Fruit fly (Drosophila melanogaster) whole organism, embryonic: Measurements from ENCODE around the gene Efr.

ENCODE experiments used
- Atf3 ChIP-seq: fragments of 200-800 bp; sonication (Bioruptor generic); optimal IDR thresholded peaks from 3 replicates; lab custom pipeline; 2016; ENCODE audit warnings: missing biosample characterization, missing genetic modification characterization
- BEAF-32 ChIP-seq: fragments of 200-800 bp; sonication (Bioruptor generic); optimal IDR thresholded peaks from 3 replicates; lab custom pipeline; 2017; ENCODE audit warnings: missing biosample characterization, missing genetic modification characterization, mild to moderate bottlenecking, moderate library complexity, missing genetic modification reagents
- CG10274 ChIP-seq: fragments of 200-800 bp; sonication (Bioruptor generic); optimal IDR thresholded peaks from 3 replicates; lab custom pipeline; 2017; ENCODE audit warnings: missing biosample characterization, mild to moderate bottlenecking, missing genetic modification characterization
- CG10462 ChIP-seq: fragments of 200-800 bp; sonication (Bioruptor generic); optimal IDR thresholded peaks from 2 replicates; lab custom pipeline; 2016; ENCODE audit warnings: missing biosample characterization, missing genetic modification characterization
- CG10959 ChIP-seq: fragments of 200-800 bp; sonication (Bioruptor generic); IDR thresholded peaks from 2 replicates; pipeline ENCODE4 v1.3.6; 2022; ENCODE audit warnings: missing biosample characterization, missing genetic modification characterization
- CG12071 ChIP-seq: fragments of 200-800 bp; sonication (Bioruptor generic); optimal IDR thresholded peaks from 3 replicates; lab custom pipeline; 2018; ENCODE audit warnings: missing biosample characterization, mild to moderate bottlenecking, missing genetic modification characterization
- CG12104 ChIP-seq: fragments of 200-800 bp; sonication (Bioruptor generic); optimal IDR thresholded peaks from 3 replicates; lab custom pipeline; 2016; ENCODE audit warnings: missing biosample characterization, missing genetic modification characterization
- CG12391 ChIP-seq: fragments of 200-800 bp; sonication (Bioruptor generic); optimal IDR thresholded peaks from 3 replicates; lab custom pipeline; 2018; ENCODE audit warnings: missing biosample characterization, mild to moderate bottlenecking, missing genetic modification characterization, moderate library complexity
- CG12942 ChIP-seq: fragments of 200-800 bp; sonication (Bioruptor generic); optimal IDR thresholded peaks from 3 replicates; lab custom pipeline; 2016; ENCODE audit warnings: missing biosample characterization, missing genetic modification characterization
- CG13894 ChIP-seq: fragments of 200-800 bp; sonication (Bioruptor generic); optimal IDR thresholded peaks from 3 replicates; lab custom pipeline; 2018; ENCODE audit warnings: missing biosample characterization, mild to moderate bottlenecking, missing genetic modification characterization, moderate library complexity
- CG15514 ChIP-seq: fragments of 200-800 bp; sonication (Bioruptor generic); optimal IDR thresholded peaks from 3 replicates; lab custom pipeline; 2017; ENCODE audit warnings: missing biosample characterization, missing genetic modification characterization, mild to moderate bottlenecking, moderate library complexity, missing genetic modification reagents
- CG1602 ChIP-seq: fragments of 200-800 bp; sonication (Bioruptor generic); optimal IDR thresholded peaks from 3 replicates; lab custom pipeline; 2016; ENCODE audit warnings: missing biosample characterization, missing genetic modification characterization
- CG1647 ChIP-seq: fragments of 200-800 bp; sonication (Bioruptor generic); optimal IDR thresholded peaks from 3 replicates; lab custom pipeline; 2016; ENCODE audit warnings: missing biosample characterization, missing genetic modification characterization
- CG18619 ChIP-seq: fragments of 200-800 bp; sonication (Bioruptor generic); optimal IDR thresholded peaks from 3 replicates; lab custom pipeline; 2017; ENCODE audit warnings: missing biosample characterization, mild to moderate bottlenecking, missing genetic modification characterization
- CG2129 ChIP-seq: fragments of 200-800 bp; sonication (Bioruptor generic); IDR thresholded peaks from 2 replicates; pipeline ENCODE4 v1.3.6; 2022; ENCODE audit warnings: missing biosample characterization, missing genetic modification characterization; ENCODE audit not compliant: partially characterized antibody
- CG33213 ChIP-seq: fragments of 200-800 bp; sonication (Bioruptor generic); optimal IDR thresholded peaks from 3 replicates; lab custom pipeline; 2016; ENCODE audit warnings: missing biosample characterization, missing genetic modification characterization
- CG6813 ChIP-seq: fragments of 200-800 bp; sonication (Bioruptor generic); optimal IDR thresholded peaks from 2 replicates; lab custom pipeline; 2017; ENCODE audit warnings: missing biosample characterization, missing genetic modification characterization, mild to moderate bottlenecking, moderate library complexity, missing genetic modification reagents
- CG7271 ChIP-seq: fragments of 200-800 bp; sonication (Bioruptor generic); optimal IDR thresholded peaks from 2 replicates; lab custom pipeline; 2018; ENCODE audit warnings: missing biosample characterization, mild to moderate bottlenecking, missing genetic modification characterization, moderate library complexity
- CG7963 ChIP-seq: fragments of 200-800 bp; sonication (Bioruptor generic); IDR thresholded peaks from 3 replicates; pipeline ENCODE4 v1.3.6; 2022; ENCODE audit warnings: missing biosample characterization, missing genetic modification characterization; ENCODE audit not compliant: partially characterized antibody
- CG8944 ChIP-seq: fragments of 200-800 bp; sonication (Bioruptor generic); optimal IDR thresholded peaks from 3 replicates; lab custom pipeline; 2016; ENCODE audit warnings: missing biosample characterization, missing genetic modification characterization
- CG9609 ChIP-seq: fragments of 200-800 bp; sonication (Bioruptor generic); optimal IDR thresholded peaks from 3 replicates; lab custom pipeline; 2016; ENCODE audit warnings: missing biosample characterization, missing genetic modification characterization
- Chrac-16 ChIP-seq: fragments of 200-800 bp; sonication (Bioruptor generic); optimal IDR thresholded peaks from 3 replicates; lab custom pipeline; 2016; ENCODE audit warnings: missing biosample characterization, missing genetic modification characterization
- Deaf1 ChIP-seq: fragments of 200-800 bp; optimal IDR thresholded peaks from 3 replicates; lab custom pipeline; 2019; ENCODE audit warnings: missing biosample characterization, mild to moderate bottlenecking, missing genetic modification characterization, moderate library complexity
- Hand ChIP-seq: fragments of 200-800 bp; sonication (Bioruptor generic); optimal IDR thresholded peaks from 2 replicates; lab custom pipeline; 2017; ENCODE audit warnings: mild to moderate bottlenecking, missing biosample characterization, missing genetic modification reagents, missing genetic modification characterization
- Hey ChIP-seq: fragments of 200-800 bp; sonication (Bioruptor generic); optimal IDR thresholded peaks from 3 replicates; lab custom pipeline; 2018; ENCODE audit warnings: missing biosample characterization, mild to moderate bottlenecking, missing genetic modification characterization
- HmgZ ChIP-seq: fragments of 200-800 bp; sonication (Bioruptor generic); optimal IDR thresholded peaks from 2 replicates; lab custom pipeline; 2018; ENCODE audit warnings: missing biosample characterization, mild to moderate bottlenecking, missing genetic modification characterization
- Hr51 ChIP-seq, 2 experiments: fragments of 200-800 bp; sonication (Bioruptor generic); optimal IDR thresholded peaks; 2 replicates in 1 of 2; 3 replicates in 1 of 2; lab custom pipeline; 2016 to 2018; ENCODE audit warnings: missing biosample characterization in 2 of 2, missing genetic modification characterization in 2 of 2, mild to moderate bottlenecking in 1 of 2, moderate library complexity in 1 of 2
- NK7.1 ChIP-seq: fragments of 200-800 bp; sonication (Bioruptor generic); optimal IDR thresholded peaks from 3 replicates; lab custom pipeline; 2016; ENCODE audit warnings: missing biosample characterization, missing genetic modification characterization
- Optix ChIP-seq: fragments of 200-800 bp; sonication (Bioruptor generic); IDR thresholded peaks from 3 replicates; pipeline ENCODE4 v1.3.6; 2022; ENCODE audit warnings: missing biosample characterization, missing genetic modification characterization
- Ravus ChIP-seq: fragments of 200-800 bp; sonication (Bioruptor generic); IDR thresholded peaks from 2 replicates; pipeline ENCODE4 v1.3.6; 2022; ENCODE audit warnings: missing biosample characterization, missing genetic modification characterization
- TFAM ChIP-seq: fragments of 200-800 bp; sonication (Bioruptor generic); optimal IDR thresholded peaks from 2 replicates; lab custom pipeline; 2017; ENCODE audit warnings: missing biosample characterization, missing genetic modification characterization, inconsistent platforms
- ap ChIP-seq: fragments of 200-800 bp; sonication (Bioruptor generic); IDR thresholded peaks from 2 replicates; pipeline ENCODE4 v1.3.6; 2022; ENCODE audit warnings: missing biosample characterization, missing genetic modification characterization
- ara ChIP-seq: fragments of 200-800 bp; sonication (Bioruptor generic); IDR thresholded peaks from 2 replicates; pipeline ENCODE4 v1.3.6; 2022; ENCODE audit warnings: missing biosample characterization, missing genetic modification characterization
- br ChIP-seq: fragments of >200 bp; optimal IDR thresholded peaks from 2 replicates; lab custom pipeline; 2017
- cad ChIP-seq: fragments of >200 bp; optimal IDR thresholded peaks from 2 replicates; lab custom pipeline; 2017; ENCODE audit warnings: missing biosample characterization, missing genetic modification characterization
- crol ChIP-seq: fragments of 200-800 bp; sonication (Bioruptor generic); IDR thresholded peaks from 2 replicates; pipeline ENCODE4 v1.3.6; 2022; ENCODE audit warnings: missing biosample characterization, missing genetic modification characterization
- da ChIP-seq: fragments of 200-800 bp; sonication (Bioruptor generic); optimal IDR thresholded peaks from 2 replicates; lab custom pipeline; 2016; ENCODE audit warnings: missing biosample characterization, missing genetic modification characterization
- dmrt11E ChIP-seq: fragments of 200-800 bp; sonication (Bioruptor generic); optimal IDR thresholded peaks from 3 replicates; lab custom pipeline; 2018; ENCODE audit warnings: missing biosample characterization, mild to moderate bottlenecking, missing genetic modification characterization, moderate library complexity
- dmrt99B ChIP-seq: fragments of 200-800 bp; sonication (Bioruptor generic); optimal IDR thresholded peaks from 2 replicates; lab custom pipeline; 2018; ENCODE audit warnings: missing biosample characterization, mild to moderate bottlenecking, missing genetic modification characterization, moderate library complexity
- fd64A ChIP-seq: fragments of 200-800 bp; sonication (Bioruptor generic); optimal IDR thresholded peaks from 3 replicates; lab custom pipeline; 2018; ENCODE audit warnings: missing biosample characterization, mild to moderate bottlenecking, missing genetic modification characterization
- ftz-f1 ChIP-seq: fragments of 200-800 bp; sonication (Bioruptor generic); optimal IDR thresholded peaks from 2 replicates; lab custom pipeline; 2016; ENCODE audit warnings: missing biosample characterization, missing genetic modification characterization
- grau ChIP-seq: fragments of 200-800 bp; optimal IDR thresholded peaks from 3 replicates; lab custom pipeline; 2019; ENCODE audit warnings: missing biosample characterization, mild to moderate bottlenecking, missing genetic modification characterization, moderate library complexity
- insv ChIP-seq, 2 experiments: fragments of 200-800 bp; sonication (Bioruptor generic); optimal IDR thresholded peaks; 3 replicates each; lab custom pipeline; 2016 to 2018; ENCODE audit warnings: missing biosample characterization in 2 of 2, missing genetic modification characterization in 2 of 2
- lilli ChIP-seq: fragments of 200-800 bp; sonication (Bioruptor generic); optimal IDR thresholded peaks from 3 replicates; lab custom pipeline; 2016; ENCODE audit warnings: missing biosample characterization, missing genetic modification characterization
- phol ChIP-seq: fragments of 200-800 bp; sonication (Bioruptor generic); optimal IDR thresholded peaks from 3 replicates; lab custom pipeline; 2018; ENCODE audit warnings: missing biosample characterization, mild to moderate bottlenecking, missing genetic modification characterization, moderate library complexity
- pita ChIP-seq: fragments of 200-800 bp; sonication (Bioruptor generic); optimal IDR thresholded peaks from 2 replicates; lab custom pipeline; 2017; ENCODE audit warnings: missing biosample characterization, mild to moderate bottlenecking, missing genetic modification characterization
- pzg ChIP-seq: fragments of 200-800 bp; sonication (Bioruptor generic); optimal IDR thresholded peaks from 3 replicates; lab custom pipeline; 2018; ENCODE audit warnings: missing biosample characterization, mild to moderate bottlenecking, missing genetic modification characterization, moderate library complexity
- seq ChIP-seq: fragments of 200-800 bp; sonication (Bioruptor generic); IDR thresholded peaks from 2 replicates; pipeline ENCODE4 v1.3.6; 2022; ENCODE audit warnings: missing biosample characterization, missing genetic modification characterization
- sim ChIP-seq: fragments of 200-800 bp; sonication (Bioruptor generic); IDR thresholded peaks from 2 replicates; pipeline ENCODE4 v1.3.6; 2022; ENCODE audit warnings: missing biosample characterization, missing genetic modification characterization
- sug ChIP-seq: fragments of 200-800 bp; optimal IDR thresholded peaks from 2 replicates; lab custom pipeline; 2019; ENCODE audit warnings: missing biosample characterization, mild to moderate bottlenecking, missing genetic modification characterization, moderate library complexity
- yki ChIP-seq: fragments of >200 bp; optimal IDR thresholded peaks from 3 replicates; lab custom pipeline; 2018

The Efr gene

dm6 chrX:6193183-6193810 is 26.5 kb upstream of the Efr start (continued):
- no peak for TF ChIP-seq Atf3 (GFP tag; lab: Kevin White, UChicago)
- TF ChIP-seq CG12104 (GFP tag; lab: Kevin White, UChicago): peak; percentile 55
- TF ChIP-seq CG33213: no peak
- TF ChIP-seq CG2129 (GFP tag; lab: Robert Waterston, UW): no peak
- no peak for TF ChIP-seq crol (GFP tag; lab: Robert Waterston, UW)
- TF ChIP-seq CG8944 (GFP tag; lab: Kevin White, UChicago): no peak
- TF ChIP-seq CG10462 (GFP tag; lab: Kevin White, UChicago): peak; percentile 22
- TF ChIP-seq insv (GFP tag; optimal IDR thresholded peaks at IDR 0.05; lab: Kevin White, UChicago): no peak
- TF ChIP-seq sug (tag; lab: Kevin White, UChicago): peak; percentile 71
- TF ChIP-seq cad (GFP tag; lab: Kevin White, UChicago): no peak
- TF ChIP-seq phol (tag; lab: Kevin White, UChicago): peak; percentile 72
- no peak for TF ChIP-seq CG7271 (tag; lab: Kevin White, UChicago)
- peak; percentile 65 for TF ChIP-seq lilli (GFP tag; lab: Kevin White, UChicago)
- TF ChIP-seq yki (lab: Kevin White, UChicago): no peak
- peak; percentile 78 for TF ChIP-seq CG18619
- TF ChIP-seq CG13894 (tag; lab: Kevin White, UChicago): peak; percentile 87
- peak; percentile 50 for TF ChIP-seq HmgZ (tag; lab: Kevin White, UChicago)
- TF ChIP-seq da (GFP tag; lab: Kevin White, UChicago): no peak
- no peak for TF ChIP-seq fd64A
- TF ChIP-seq Hey (tag; lab: Kevin White, UChicago): no peak
- TF ChIP-seq CG9609 (GFP tag; lab: Kevin White, UChicago): no peak
- peak; percentile 46 for TF ChIP-seq CG12942
- no peak for TF ChIP-seq NK7.1 (GFP tag; lab: Kevin White, UChicago)
- no peak for TF ChIP-seq CG10274 (GFP tag; lab: Kevin White, UChicago)
- peak; percentile 78 for TF ChIP-seq CG15514
- TF ChIP-seq CG1647 (GFP tag; lab: Kevin White, UChicago): no peak
- TF ChIP-seq Hand (GFP tag; lab: Kevin White, UChicago): peak; percentile 83
- no peak for TF ChIP-seq CG7963 (GFP tag; lab: Robert Waterston, UW)
- TF ChIP-seq CG10959 (GFP tag; lab: Robert Waterston, UW): peak; percentile 34; the same call in 1 of the 2 replicates
- peak; percentile 80 for TF ChIP-seq grau
- TF ChIP-seq seq (GFP tag; lab: Robert Waterston, UW): peak; percentile 83
- TF ChIP-seq CG12071 (GFP tag; lab: Kevin White, UChicago): peak; percentile 24
- no peak for TF ChIP-seq br (lab: Kevin White, UChicago)
- TF ChIP-seq CG1602 (GFP tag; lab: Kevin White, UChicago): peak; percentile 54
- TF ChIP-seq TFAM (GFP tag; lab: Kevin White, UChicago): no peak
- TF ChIP-seq ftz-f1 (GFP tag; lab: Kevin White, UChicago): peak; percentile 32
- peak; percentile 76 for TF ChIP-seq Deaf1 (tag; lab: Kevin White, UChicago)
- peak; percentile 84 for TF ChIP-seq Optix
- peak; percentile 88 for TF ChIP-seq dmrt99B (tag; lab: Kevin White, UChicago)
- TF ChIP-seq BEAF-32 (GFP tag; lab: Kevin White, UChicago): no peak
- peak; percentile 63 for TF ChIP-seq ap (GFP tag; lab: Robert Waterston, UW)
- TF ChIP-seq CG12391 (tag; lab: Kevin White, UChicago): peak; percentile 82
- peak; percentile 36 to 89 for TF ChIP-seq Hr51 (GFP tag; optimal IDR thresholded peaks at IDR 0.05; lab: Kevin White, UChicago)
- no peak for TF ChIP-seq pzg (GFP tag; lab: Kevin White, UChicago)
- TF ChIP-seq CG6813 (GFP tag; lab: Kevin White, UChicago): peak; percentile 73
- TF ChIP-seq dmrt11E (tag; lab: Kevin White, UChicago): no peak
- peak; percentile 48 for TF ChIP-seq Chrac-16
- no peak for TF ChIP-seq pita (GFP tag; lab: Kevin White, UChicago)
- TF ChIP-seq ara (GFP tag; lab: Robert Waterston, UW): peak; percentile 81
- peak; percentile 50 for TF ChIP-seq Ravus (GFP tag; lab: Robert Waterston, UW)
- TF ChIP-seq sim (GFP tag; lab: Robert Waterston, UW): peak; percentile 38; the same call in 1 of the 2 replicates
